Comparison of ENCODE assay signal across 5 fruit fly cellular contexts in the genomic region with DNA sequence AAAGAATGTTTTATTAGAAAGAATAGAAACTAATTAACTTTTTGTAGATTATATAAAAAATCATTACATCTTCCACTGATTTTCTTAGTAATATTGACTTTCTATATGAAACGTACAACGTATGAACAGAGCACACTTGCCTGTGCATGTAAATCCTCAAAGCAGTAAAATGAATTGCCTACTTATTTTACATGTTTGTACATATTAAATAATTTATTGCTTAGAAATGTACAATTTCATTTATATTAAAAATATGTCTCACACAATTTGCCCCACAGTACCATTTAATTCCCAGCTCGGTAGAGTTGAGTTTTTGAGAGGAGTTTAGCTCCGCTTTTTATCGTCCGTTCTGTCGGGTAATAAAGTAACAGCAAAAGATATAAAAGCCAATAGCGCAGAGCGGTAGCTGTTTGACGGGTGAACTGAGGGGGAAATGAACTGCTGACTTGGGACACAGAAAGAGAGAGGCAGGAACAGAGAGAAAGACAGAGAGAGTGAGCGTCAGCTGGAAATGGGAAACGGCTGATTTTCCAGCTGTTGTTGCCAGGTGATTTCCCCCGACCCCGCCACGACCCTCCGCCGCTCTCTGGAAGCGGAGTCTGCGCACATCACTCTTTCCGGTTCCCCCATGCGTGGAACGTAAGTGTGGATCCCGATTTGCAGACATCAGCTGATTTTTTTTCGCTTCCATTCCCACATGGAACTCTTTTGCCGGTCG.
TF ChIP-seq lines count a peak whose summit lies in the region.

No protein-coding gene starts in this region.

- peak; percentile 6 for TF ChIP-seq CTCF in whole organism, embryonic (GFP tag; optimal IDR thresholded peaks at IDR 0.05; lab: Kevin White, UChicago)

TF ChIP-seq in whole organism, adult, 20 proteins besides CTCF, POLR2A, EP300 and RAD21 (continues in another document):
- no peak for TF ChIP-seq Hr96 (GFP tag; optimal IDR thresholded peaks at IDR 0.05; lab: Kevin White, UChicago)
- TF ChIP-seq cic (GFP tag; optimal IDR thresholded peaks at IDR 0.05; lab: Kevin White, UChicago): no peak
- TF ChIP-seq kay (GFP tag; lab: Kevin White, UChicago; ENCODE audit: borderline replicate concordance): no peak
- TF ChIP-seq CG5204 (GFP tag; optimal IDR thresholded peaks at IDR 0.05; lab: Kevin White, UChicago): no peak
- no peak for TF ChIP-seq CG11617 (GFP tag; optimal IDR thresholded peaks at IDR 0.05; lab: Kevin White, UChicago)
- TF ChIP-seq CG33017 (tag; optimal IDR thresholded peaks at IDR 0.05; lab: Kevin White, UChicago): no peak
- no peak for TF ChIP-seq CG7101 (tag; optimal IDR thresholded peaks at IDR 0.05; lab: Kevin White, UChicago)
- no peak for TF ChIP-seq cnc (optimal IDR thresholded peaks at IDR 0.05; lab: Kevin White, UChicago)
- no peak for TF ChIP-seq CG12768 (GFP tag; optimal IDR thresholded peaks at IDR 0.05; lab: Kevin White, UChicago)
- TF ChIP-seq CG7045 (GFP tag; optimal IDR thresholded peaks at IDR 0.05; lab: Kevin White, UChicago): no peak
- no peak for TF ChIP-seq CG14711 (tag; optimal IDR thresholded peaks at IDR 0.05; lab: Kevin White, UChicago)
- peak; percentile 39 for TF ChIP-seq Crg-1 (GFP tag; optimal IDR thresholded peaks at IDR 0.05; lab: Kevin White, UChicago)
- no peak for TF ChIP-seq Mnt (GFP tag; optimal IDR thresholded peaks at IDR 0.05; lab: Kevin White, UChicago)
- TF ChIP-seq ovo (GFP tag; optimal IDR thresholded peaks at IDR 0.05; lab: Kevin White, UChicago): peak; percentile 26
- peak; percentile 84 for TF ChIP-seq pad (GFP tag; optimal IDR thresholded peaks at IDR 0.05; lab: Kevin White, UChicago)
- TF ChIP-seq bab1 (GFP tag; optimal IDR thresholded peaks at IDR 0.05; lab: Kevin White, UChicago): peak; percentile 41
- TF ChIP-seq Clk (GFP tag; optimal IDR thresholded peaks at IDR 0.05; lab: Kevin White, UChicago): no peak

TF ChIP-seq in whole organism, embryonic, 481 proteins besides CTCF, POLR2A, EP300 and RAD21 (continues in another document):
- TF ChIP-seq HLHmδ (GFP tag; optimal IDR thresholded peaks at IDR 0.05; lab: Kevin White, UChicago) (peak; percentile 86), z (GFP tag; IDR thresholded peaks at IDR 0.05; lab: Robert Waterston, UW) (peak; percentile 53; the same call in 1 of the 3 replicates), YL-1 (GFP tag; optimal IDR thresholded peaks at IDR 0.05; lab: Kevin White, UChicago) (no peak), sens (GFP tag; lab: Kevin White, UChicago) (peak; percentile 59), CG34376 (GFP tag; optimal IDR thresholded peaks at IDR 0.05; lab: Kevin White, UChicago) (peak; percentile 63), CG4282 (GFP tag; optimal IDR thresholded peaks at IDR 0.05; lab: Kevin White, UChicago) (no peak), Meics (GFP tag; optimal IDR thresholded peaks at IDR 0.05; lab: Kevin White, UChicago) (peak; percentile 10), gsb-n (tag; optimal IDR thresholded peaks at IDR 0.05; lab: Kevin White, UChicago) (no peak), CG31365 (tag; optimal IDR thresholded peaks at IDR 0.05; lab: Kevin White, UChicago) (peak; percentile 40), CG34422 (GFP tag; IDR thresholded peaks at IDR 0.05; lab: Robert Waterston, UW) (peak; percentile 52; the same call in 1 of the 3 replicates), Mad (GFP tag; optimal IDR thresholded peaks at IDR 0.05; lab: Kevin White, UChicago) (no peak), rib (GFP tag; IDR thresholded peaks at IDR 0.05; lab: Robert Waterston, UW) (0 out of 2 replicates have a peak, but pooled peaks have one; percentile 16), CG11093 (GFP tag; IDR thresholded peaks at IDR 0.05; lab: Robert Waterston, UW) (no peak), eve (GFP tag; optimal IDR thresholded peaks at IDR 0.05; lab: Kevin White, UChicago) (peak in 1 of 2 experiments; percentile 76), Abd-B (GFP tag; optimal IDR thresholded peaks at IDR 0.05; lab: Kevin White, UChicago) (no peak), Hand (GFP tag; optimal IDR thresholded peaks at IDR 0.05; lab: Kevin White, UChicago) (peak; percentile 45)

TF ChIP-seq in whole organism, prepupa, 60 proteins besides CTCF, POLR2A, EP300 and RAD21 (continues in another document):
- peak; percentile 15 for TF ChIP-seq Sox102F (GFP tag; optimal IDR thresholded peaks at IDR 0.05; lab: Kevin White, UChicago)
- TF ChIP-seq CG6276 (GFP tag; optimal IDR thresholded peaks at IDR 0.05; lab: Kevin White, UChicago): no peak
- peak; percentile 68 for TF ChIP-seq svp (GFP tag; lab: Kevin White, UChicago)
- TF ChIP-seq ss (GFP tag; optimal IDR thresholded peaks at IDR 0.05; lab: Kevin White, UChicago): peak; percentile 22 to 60
- peak; percentile 41 for TF ChIP-seq CG10669 (GFP tag; optimal IDR thresholded peaks at IDR 0.05; lab: Kevin White, UChicago)
- peak; percentile 80 for TF ChIP-seq CG6854 (GFP tag; optimal IDR thresholded peaks at IDR 0.05; lab: Kevin White, UChicago)
- TF ChIP-seq dsx (GFP tag; optimal IDR thresholded peaks at IDR 0.05; lab: Kevin White, UChicago; ENCODE audit: poor library complexity, severe bottlenecking): no peak
- no peak for TF ChIP-seq Hr39 (GFP tag; optimal IDR thresholded peaks at IDR 0.05; lab: Kevin White, UChicago)
- peak; percentile 62 for TF ChIP-seq OdsH (GFP tag; optimal IDR thresholded peaks at IDR 0.05; lab: Kevin White, UChicago)
- TF ChIP-seq CG16779 (tag; optimal IDR thresholded peaks at IDR 0.05; lab: Kevin White, UChicago): no peak
- peak; percentile 40 for TF ChIP-seq fd85E (GFP tag; optimal IDR thresholded peaks at IDR 0.05; lab: Kevin White, UChicago)
- TF ChIP-seq Eip75B (GFP tag; optimal IDR thresholded peaks at IDR 0.05; lab: Kevin White, UChicago): no peak
- peak; percentile 13 for TF ChIP-seq CG3919 (GFP tag; optimal IDR thresholded peaks at IDR 0.05; lab: Kevin White, UChicago)
- TF ChIP-seq Smox (GFP tag; optimal IDR thresholded peaks at IDR 0.05; lab: Kevin White, UChicago): peak; percentile 50
- TF ChIP-seq CG6808 (GFP tag; optimal IDR thresholded peaks at IDR 0.05; lab: Kevin White, UChicago): no peak
- no peak for TF ChIP-seq Sox15 (GFP tag; optimal IDR thresholded peaks at IDR 0.05; lab: Kevin White, UChicago)
- TF ChIP-seq fkh (GFP tag; optimal IDR thresholded peaks at IDR 0.05; lab: Kevin White, UChicago): no peak
- TF ChIP-seq CG34406 (GFP tag; optimal IDR thresholded peaks at IDR 0.05; lab: Kevin White, UChicago): peak; percentile 44

TF ChIP-seq in whole organism, pupa, 21 proteins besides CTCF, POLR2A, EP300 and RAD21:
- TF ChIP-seq CG34367 (tag; optimal IDR thresholded peaks at IDR 0.05; lab: Kevin White, UChicago): no peak
- no peak for TF ChIP-seq CG10348 (GFP tag; IDR thresholded peaks at IDR 0.05; lab: Robert Waterston, UW)
- peak; percentile 26 for TF ChIP-seq CG9948 (tag; optimal IDR thresholded peaks at IDR 0.05; lab: Kevin White, UChicago)
- peak; percentile 47 for TF ChIP-seq CG8159 (tag; optimal IDR thresholded peaks at IDR 0.05; lab: Kevin White, UChicago)
- peak; percentile 46 for TF ChIP-seq Pif1B (GFP tag; optimal IDR thresholded peaks at IDR 0.05; lab: Kevin White, UChicago)
- TF ChIP-seq EcR (GFP tag; optimal IDR thresholded peaks at IDR 0.05; lab: Kevin White, UChicago): peak; percentile 90
- TF ChIP-seq Pif1A (GFP tag; optimal IDR thresholded peaks at IDR 0.05; lab: Kevin White, UChicago): peak; percentile 41
- TF ChIP-seq gl (tag; optimal IDR thresholded peaks at IDR 0.05; lab: Kevin White, UChicago): peak; percentile 7
- peak; percentile 31 for TF ChIP-seq CG8301 (tag; optimal IDR thresholded peaks at IDR 0.05; lab: Kevin White, UChicago)
- TF ChIP-seq rn (GFP tag; IDR thresholded peaks at IDR 0.05; lab: Robert Waterston, UW): no peak
- peak; percentile 57 for TF ChIP-seq CG13204 (GFP tag; optimal IDR thresholded peaks at IDR 0.05; lab: Kevin White, UChicago)
- TF ChIP-seq fd96Ca (GFP tag; IDR thresholded peaks at IDR 0.05; lab: Robert Waterston, UW): no peak
- TF ChIP-seq CG17806 (tag; optimal IDR thresholded peaks at IDR 0.05; lab: Kevin White, UChicago): peak; percentile 40
- TF ChIP-seq Ets98B (GFP tag; IDR thresholded peaks at IDR 0.05; lab: Robert Waterston, UW): peak; percentile 24; the same call in 1 of the 2 replicates
- TF ChIP-seq CG14655 (GFP tag; optimal IDR thresholded peaks at IDR 0.05; lab: Kevin White, UChicago): peak; percentile 67
- TF ChIP-seq CG15710 (tag; optimal IDR thresholded peaks at IDR 0.05; lab: Kevin White, UChicago): peak; percentile 22
TF ChIP-seq in whole organism, pupa: peak in this region for 12.

TF ChIP-seq in whole organism, wandering third instar larva, 38 proteins besides CTCF, POLR2A, EP300 and RAD21 (continues in another document):
- TF ChIP-seq GATAd (GFP tag; optimal IDR thresholded peaks at IDR 0.05; lab: Kevin White, UChicago) (no peak), Rel (GFP tag; optimal IDR thresholded peaks at IDR 0.05; lab: Kevin White, UChicago) (no peak), Rel (tag; optimal IDR thresholded peaks at IDR 0.05; lab: Kevin White, UChicago) (no peak), CG32264 (GFP tag; optimal IDR thresholded peaks at IDR 0.05; lab: Kevin White, UChicago) (no peak), Jra (GFP tag; optimal IDR thresholded peaks at IDR 0.05; lab: Kevin White, UChicago) (no peak), foxo (GFP tag; optimal IDR thresholded peaks at IDR 0.05; lab: Kevin White, UChicago) (no peak), N (GFP tag; optimal IDR thresholded peaks at IDR 0.05; lab: Kevin White, UChicago) (no peak), Abd-B (GFP tag; optimal IDR thresholded peaks at IDR 0.05; lab: Kevin White, UChicago) (no peak), Dfd (GFP tag; optimal IDR thresholded peaks at IDR 0.05; lab: Kevin White, UChicago) (no peak), Hnf4 (GFP tag; optimal IDR thresholded peaks at IDR 0.05; lab: Kevin White, UChicago) (peak; percentile 29), fru (GFP tag; optimal IDR thresholded peaks at IDR 0.05; lab: Kevin White, UChicago) (peak; percentile 25), Hr78 (GFP tag; optimal IDR thresholded peaks at IDR 0.05; lab: Kevin White, UChicago) (no peak), sage (GFP tag; optimal IDR thresholded peaks at IDR 0.05; lab: Kevin White, UChicago) (no peak), Mio (GFP tag; optimal IDR thresholded peaks at IDR 0.05; lab: Kevin White, UChicago) (no peak), dl (GFP tag; optimal IDR thresholded peaks at IDR 0.05; lab: Kevin White, UChicago; ENCODE audit: insufficient read depth in 1 of 2, partially characterized antibody in 2 of 2) (peak in 1 of 2 experiments; percentile 42), psq (GFP tag; optimal IDR thresholded peaks at IDR 0.05; lab: Kevin White, UChicago) (peak; percentile 12), jim (GFP tag; optimal IDR thresholded peaks at IDR 0.05; lab: Kevin White, UChicago) (no peak), Myc (optimal IDR thresholded peaks at IDR 0.05; lab: Kevin White, UChicago) (no peak), Vsx2 (GFP tag; optimal IDR thresholded peaks at IDR 0.05; lab: Kevin White, UChicago; ENCODE audit: partially characterized antibody) (peak; percentile 27), dsf (GFP tag; optimal IDR thresholded peaks at IDR 0.05; lab: Kevin White, UChicago; ENCODE audit: borderline replicate concordance) (no peak), Sp1 (GFP tag; optimal IDR thresholded peaks at IDR 0.05; lab: Kevin White, UChicago) (peak; percentile 45), h (GFP tag; optimal IDR thresholded peaks at IDR 0.05; lab: Kevin White, UChicago) (peak; percentile 12), Dif (GFP tag; optimal IDR thresholded peaks at IDR 0.05; lab: Kevin White, UChicago; ENCODE audit: partially characterized antibody) (peak; percentile 7)
